Fruit fly (Drosophila melanogaster): ENCODE measurements around the gene Pmvk.

The Pmvk gene

dm6 chr2L:19570806-19571254 lies 9.3 kb downstream of the Pmvk start (continued):
- TF ChIP-seq phol (tag; optimal IDR thresholded peaks at IDR 0.05), result no peak
- TF ChIP-seq CG9817 (tag; optimal IDR thresholded peaks at IDR 0.05), result no peak
- TF ChIP-seq D (optimal IDR thresholded peaks at IDR 0.05), result no peak
- TF ChIP-seq D (GFP tag; optimal IDR thresholded peaks at IDR 0.05), result peak; percentile 7
- no peak for TF ChIP-seq br (optimal IDR thresholded peaks at IDR 0.05)
- TF ChIP-seq Vsx1 (GFP tag; optimal IDR thresholded peaks at IDR 0.05), result peak; percentile 37
- peak; percentile 22 for TF ChIP-seq CG17359 (tag; optimal IDR thresholded peaks at IDR 0.05)
- no peak for TF ChIP-seq Atf6 (GFP tag; IDR thresholded peaks at IDR 0.05)
- TF ChIP-seq gsb-n (tag; optimal IDR thresholded peaks at IDR 0.05), result peak; percentile 21
- TF ChIP-seq Nf-YA (GFP tag; IDR thresholded peaks at IDR 0.05), result no peak
- TF ChIP-seq row (GFP tag; IDR thresholded peaks at IDR 0.05), result 0 out of 3 replicates have a peak, but pooled peaks have one; percentile 12
- TF ChIP-seq sens (GFP tag), result peak; percentile 46
- TF ChIP-seq CG16815 (GFP tag; optimal IDR thresholded peaks at IDR 0.05), result no peak

DNA sequence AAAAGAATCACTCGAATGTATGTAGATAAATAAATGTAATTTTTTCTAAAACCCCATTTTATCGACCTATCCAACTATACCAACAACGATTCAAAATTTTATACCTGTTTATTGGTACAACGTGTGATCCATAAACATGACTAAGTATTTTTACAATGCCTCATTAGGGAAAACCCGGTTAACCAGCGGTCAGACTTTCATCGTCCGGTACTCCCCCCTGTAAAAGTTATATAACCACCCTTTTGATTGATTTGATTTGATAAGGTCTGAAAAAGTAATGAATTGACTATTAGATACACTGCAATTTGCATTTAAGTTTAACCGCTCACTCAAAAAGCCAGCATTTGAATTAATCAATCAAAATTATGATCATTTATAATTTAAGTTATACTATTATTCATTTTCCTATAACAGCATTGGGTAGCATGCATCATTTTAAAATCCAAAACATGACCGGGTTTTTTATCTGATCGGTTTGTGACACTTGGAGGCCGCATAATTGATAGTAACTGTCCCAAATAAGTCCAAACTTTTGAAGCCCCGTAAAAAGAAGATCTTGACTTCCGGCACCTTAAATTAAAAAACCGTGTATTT lies 12.7 kb downstream of the Pmvk start:
- no peak for TF ChIP-seq Sin3A (optimal IDR thresholded peaks at IDR 0.05)
- peak in 1 of 2 experiments; percentile 93 for TF ChIP-seq Pdp1 (GFP tag; optimal IDR thresholded peaks at IDR 0.05)
- no peak for TF ChIP-seq CG13287 (GFP tag; IDR thresholded peaks at IDR 0.05; ENCODE audit: partially characterized antibody)
- TF ChIP-seq D19A (tag; optimal IDR thresholded peaks at IDR 0.05), result peak; percentile 63
- TF ChIP-seq lab (GFP tag; optimal IDR thresholded peaks at IDR 0.05), result peak; percentile 69
- TF ChIP-seq CG8290 (GFP tag; optimal IDR thresholded peaks at IDR 0.05), result no peak
- no peak for TF ChIP-seq CG8290 (tag; optimal IDR thresholded peaks at IDR 0.05)
- TF ChIP-seq tll (GFP tag; optimal IDR thresholded peaks at IDR 0.05), result no peak
- TF ChIP-seq CG8478 (optimal IDR thresholded peaks at IDR 0.05), result no peak
- no peak for TF ChIP-seq Lim3 (GFP tag; IDR thresholded peaks at IDR 0.05)
- peak; percentile 16 for TF ChIP-seq sens (GFP tag)
- no peak for TF ChIP-seq sob (GFP tag; IDR thresholded peaks at IDR 0.05)

DNA sequence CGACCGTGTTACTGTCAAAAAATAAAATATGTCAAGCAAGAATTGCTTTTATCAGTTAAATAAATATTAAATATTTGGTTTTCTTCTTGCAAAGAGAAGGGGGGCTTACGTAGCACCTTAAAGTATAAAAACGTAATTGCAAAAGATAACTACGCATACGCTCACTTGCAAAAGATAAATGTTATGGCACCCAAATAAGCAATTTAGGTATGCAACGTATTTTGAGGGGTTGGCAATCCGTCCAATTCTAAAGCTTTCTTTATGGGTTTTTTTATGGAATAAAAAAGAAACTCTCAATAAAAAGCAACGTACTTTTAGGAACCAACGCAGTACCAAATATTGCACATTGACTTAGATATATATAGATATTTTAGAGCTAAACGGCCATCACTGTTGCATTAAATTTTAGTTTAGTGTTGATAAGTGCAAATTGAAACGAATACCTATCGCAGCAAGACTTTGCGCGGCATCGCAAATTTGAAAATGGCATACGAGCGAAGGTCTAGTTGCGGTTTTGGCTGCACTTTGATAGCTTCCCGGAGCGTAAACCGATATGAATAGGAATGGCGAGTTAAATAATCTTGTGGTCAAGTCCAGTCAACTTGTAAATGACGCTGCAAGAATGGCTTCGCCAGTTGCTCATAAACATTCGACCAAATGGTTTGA lies 14.8 kb downstream of the Pmvk start, which contains the start of gene CG13077:
Gene CG13077 (plus strand): TSS at position 631 of the 666 bp plus-strand sequence.
- no peak for TF ChIP-seq CG15696 (tag; optimal IDR thresholded peaks at IDR 0.05)
- TF ChIP-seq CG10431 (GFP tag; optimal IDR thresholded peaks at IDR 0.05), result no peak
- peak; percentile 43 for TF ChIP-seq BEAF-32 (GFP tag; optimal IDR thresholded peaks at IDR 0.05)
- TF ChIP-seq CG14014 (GFP tag; IDR thresholded peaks at IDR 0.05), result no peak
- TF ChIP-seq Hand (GFP tag; optimal IDR thresholded peaks at IDR 0.05), result no peak
- TF ChIP-seq br (optimal IDR thresholded peaks at IDR 0.05), result no peak
- no peak for TF ChIP-seq hkb (optimal IDR thresholded peaks at IDR 0.05)
- TF ChIP-seq hkb (GFP tag; IDR thresholded peaks at IDR 0.05), result no peak
- TF ChIP-seq Trl (optimal IDR thresholded peaks at IDR 0.05), result no peak
- TF ChIP-seq Trl (GFP tag; optimal IDR thresholded peaks at IDR 0.05), result no peak
- peak; percentile 87 for TF ChIP-seq CG10267 (tag; optimal IDR thresholded peaks at IDR 0.05)
- peak; percentile 27; the same call in 1 of the 3 replicates for TF ChIP-seq row (GFP tag; IDR thresholded peaks at IDR 0.05)
- no peak for TF ChIP-seq CG6272 (GFP tag; IDR thresholded peaks at IDR 0.05)
- TF ChIP-seq maf-S (GFP tag; optimal IDR thresholded peaks at IDR 0.05), result no peak
- no peak for TF ChIP-seq CG7357 (GFP tag; IDR thresholded peaks at IDR 0.05)
- no peak for TF ChIP-seq Hmx (GFP tag; optimal IDR thresholded peaks at IDR 0.05)
- TF ChIP-seq hb (GFP tag; IDR thresholded peaks at IDR 0.05; ENCODE audit: partially characterized antibody), result 0 out of 3 replicates have a peak, but pooled peaks have one; percentile 27
- no peak for TF ChIP-seq NC2α (GFP tag; optimal IDR thresholded peaks at IDR 0.05)
- peak; percentile 7 for TF ChIP-seq nmo (GFP tag; optimal IDR thresholded peaks at IDR 0.05)
- TF ChIP-seq Sox100B (GFP tag; optimal IDR thresholded peaks at IDR 0.05), result no peak
- no peak for TF ChIP-seq CG9932 (GFP tag; IDR thresholded peaks at IDR 0.05)
- no peak for TF ChIP-seq CG8944 (GFP tag; optimal IDR thresholded peaks at IDR 0.05)
- no peak for TF ChIP-seq CG1529 (GFP tag; optimal IDR thresholded peaks at IDR 0.05)
- TF ChIP-seq NK7.1 (GFP tag; optimal IDR thresholded peaks at IDR 0.05), result no peak
- no peak for TF ChIP-seq Fer2 (tag; optimal IDR thresholded peaks at IDR 0.05)
- peak; percentile 68 for TF ChIP-seq Dll (GFP tag; IDR thresholded peaks at IDR 0.05; ENCODE audit: partially characterized antibody)
- no peak for TF ChIP-seq CG9876 (GFP tag; optimal IDR thresholded peaks at IDR 0.05)

All from whole organism, embryonic.